Worm (Caenorhabditis elegans): Measurements from ENCODE around the gene D2096.12.

D2096.12 gene

ce11 chrIV:8354572-8354971, 8.7 kb upstream of the D2096.12 start, which contains the start of gene F17E9.3:
Gene F17E9.3 (plus strand): TSS chrIV:8354872.
- TF ChIP-seq pbrm-1 (GFP tag; IDR thresholded peaks at IDR 0.05) (no peak), hlh-12 (tag; optimal IDR thresholded peaks at IDR 0.05) (no peak), Y67H2A.10 (GFP tag; conservative IDR thresholded peaks at IDR 0.05) (no peak), ztf-28 (GFP tag; IDR thresholded peaks at IDR 0.05) (no peak), egl-18 (GFP tag; IDR thresholded peaks at IDR 0.05) (no peak), lsl-1 (GFP tag; optimal IDR thresholded peaks at IDR 0.05) (no peak), F52B5.7 (tag; optimal IDR thresholded peaks at IDR 0.05) (no peak), K12H6.12 (tag; optimal IDR thresholded peaks at IDR 0.05) (no peak), F23B12.7 (tag; optimal IDR thresholded peaks at IDR 0.05; ENCODE audit: insufficient read depth) (no peak), madf-3 (GFP tag; IDR thresholded peaks at IDR 0.05) (no peak)

DNA sequence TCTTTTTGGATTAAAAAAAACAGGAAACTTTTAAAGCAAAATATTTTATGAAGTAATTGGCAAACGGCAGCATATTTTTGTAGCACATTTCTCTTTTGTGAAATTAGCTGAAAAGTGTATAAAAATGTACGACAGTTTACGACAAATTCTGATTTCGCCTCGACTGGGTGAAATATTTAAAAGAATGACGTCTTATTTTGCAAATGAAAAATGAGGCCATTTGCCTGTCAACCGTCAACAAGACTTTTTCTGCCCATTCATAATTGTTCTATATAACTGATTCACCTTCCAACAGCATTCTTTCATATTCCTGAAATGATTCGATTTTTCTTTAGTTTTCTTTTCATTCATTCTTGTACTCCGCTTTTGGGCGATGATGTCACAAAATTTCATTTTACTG, 7.7 kb upstream of the D2096.12 start, which contains the start of the genes F17E9.2 and col-116:
Gene F17E9.2 (plus strand): TSS at position 301 of the 400 bp plus-strand sequence.
Gene col-116 (plus strand): TSS at position 315 of the 400 bp plus-strand sequence.
- TF ChIP-seq K12H6.12 (tag; optimal IDR thresholded peaks at IDR 0.05) (no peak), hmg-1.2 (GFP tag; IDR thresholded peaks at IDR 0.05) (no peak), B0019.2 (GFP tag; conservative IDR thresholded peaks at IDR 0.05) (no peak), somi-1 (GFP tag; optimal IDR thresholded peaks at IDR 0.05) (no peak)

- no peak for TF ChIP-seq ets-4 (GFP tag; optimal IDR thresholded peaks at IDR 0.05)
- peak; percentile 84 for TF ChIP-seq zfh-2 (GFP tag; conservative IDR thresholded peaks at IDR 0.05)
Measured at ce11 chrIV:8357299-8357698, 6.0 kb upstream of the D2096.12 start.

ce11 chrIV:8358492-8358891, 4.8 kb upstream of the D2096.12 start, which contains the start of gene D2096.13:
Gene D2096.13 (minus strand): TSS chrIV:8358592.
- TF ChIP-seq ceh-27 (GFP tag; optimal IDR thresholded peaks at IDR 0.05) (no peak), zfh-2 (GFP tag; conservative IDR thresholded peaks at IDR 0.05) (no peak), nfya-1 (tag; optimal IDR thresholded peaks at IDR 0.05; ENCODE audit: borderline replicate concordance, insufficient read depth) (no peak), dpl-1 (GFP tag; optimal IDR thresholded peaks at IDR 0.05) (no peak), him-1 (tag; optimal IDR thresholded peaks at IDR 0.05) (no peak), ceh-58 (GFP tag; IDR thresholded peaks at IDR 0.05) (no peak), ceh-79 (tag; optimal IDR thresholded peaks at IDR 0.05) (no peak), attf-6 (GFP tag; IDR thresholded peaks at IDR 0.05) (no peak), die-1 (tag; optimal IDR thresholded peaks at IDR 0.05) (no peak), Y56A3A.18 (GFP tag; IDR thresholded peaks at IDR 0.05) (no peak)

DNA sequence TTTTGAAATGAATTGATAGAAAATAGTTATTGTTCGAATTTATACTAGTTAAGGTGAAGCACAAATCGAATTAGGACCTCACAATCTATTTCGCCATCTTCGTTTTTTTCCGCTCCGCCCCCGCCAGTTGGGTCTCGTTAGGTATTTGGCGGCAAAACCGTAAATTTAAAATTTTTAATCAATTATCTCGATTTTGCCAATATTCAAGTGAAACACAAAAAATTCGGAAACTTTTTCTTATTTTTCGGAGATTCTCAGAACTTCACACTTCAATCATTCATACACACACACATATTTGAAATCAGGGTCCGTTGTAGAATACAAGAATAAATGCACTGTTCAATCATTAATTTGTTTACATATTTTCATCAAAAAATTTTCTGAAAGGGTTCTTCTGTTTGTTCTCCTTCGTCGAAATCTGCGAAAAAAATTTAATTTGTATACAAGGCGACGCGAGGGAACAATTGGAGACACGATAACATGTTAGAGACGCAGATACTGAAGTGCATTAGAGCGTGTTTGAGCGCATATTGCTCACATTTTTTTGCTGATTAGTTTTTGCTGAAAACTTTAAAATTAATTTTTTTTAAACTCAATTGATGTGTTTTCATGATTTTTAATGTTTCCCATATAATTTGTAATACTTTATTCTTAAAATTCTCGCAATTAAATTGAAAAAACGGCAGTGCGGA, 3.4 kb upstream of the D2096.12 start, which contains the start of gene D2096.5:
Gene D2096.5 (minus strand): TSS at position 51 of the 692 bp plus-strand sequence.
- TF ChIP-seq hmg-1.2 (GFP tag; IDR thresholded peaks at IDR 0.05) (peak; percentile 93), mcd-1 (GFP tag; IDR thresholded peaks at IDR 0.05) (no peak; the same call in 1 of the 2 replicates), dpl-1 (GFP tag; optimal IDR thresholded peaks at IDR 0.05) (no peak), pbrm-1 (GFP tag; IDR thresholded peaks at IDR 0.05) (no peak), B0336.3 (GFP tag; IDR thresholded peaks at IDR 0.05) (no peak), snpc-1.3 (tag; optimal IDR thresholded peaks at IDR 0.05; ENCODE audit: insufficient read depth) (peak; percentile 30)

ce11 chrIV:8360817-8361216, 2.4 kb upstream of the D2096.12 start, which contains the start of gene sqv-1:
Gene sqv-1 (plus strand): TSS chrIV:8361117.
- TF ChIP-seq tbp1 (GFP tag; optimal IDR thresholded peaks at IDR 0.05) = no peak
- TF ChIP-seq Y53G8AR.9 (GFP tag; conservative IDR thresholded peaks at IDR 0.05) = no peak
- no peak for TF ChIP-seq gei-17 (GFP tag; optimal IDR thresholded peaks at IDR 0.05)
- no peak for TF ChIP-seq ceh-27 (GFP tag; optimal IDR thresholded peaks at IDR 0.05)
- no peak for TF ChIP-seq ccch-3 (GFP tag; optimal IDR thresholded peaks at IDR 0.05)
- TF ChIP-seq rec-8 (tag; optimal IDR thresholded peaks at IDR 0.05) = no peak
- no peak for TF ChIP-seq Y53F4B.3 (GFP tag; IDR thresholded peaks at IDR 0.05)
- no peak for TF ChIP-seq ztf-18 (tag; optimal IDR thresholded peaks at IDR 0.05)
- no peak for TF ChIP-seq D2030.7 (GFP tag; IDR thresholded peaks at IDR 0.05)
- TF ChIP-seq F33H1.4 (GFP tag; IDR thresholded peaks at IDR 0.05) = no peak
- no peak for TF ChIP-seq mxl-1 (tag; optimal IDR thresholded peaks at IDR 0.05)
- TF ChIP-seq cebp-2 (GFP tag; IDR thresholded peaks at IDR 0.05) = no peak
- no peak for TF ChIP-seq tbx-9 (tag; optimal IDR thresholded peaks at IDR 0.05; ENCODE audit: borderline replicate concordance)
